Fruit fly (Drosophila melanogaster): ENCODE data around the gene CG10383.

Gene CG10383

DNA sequence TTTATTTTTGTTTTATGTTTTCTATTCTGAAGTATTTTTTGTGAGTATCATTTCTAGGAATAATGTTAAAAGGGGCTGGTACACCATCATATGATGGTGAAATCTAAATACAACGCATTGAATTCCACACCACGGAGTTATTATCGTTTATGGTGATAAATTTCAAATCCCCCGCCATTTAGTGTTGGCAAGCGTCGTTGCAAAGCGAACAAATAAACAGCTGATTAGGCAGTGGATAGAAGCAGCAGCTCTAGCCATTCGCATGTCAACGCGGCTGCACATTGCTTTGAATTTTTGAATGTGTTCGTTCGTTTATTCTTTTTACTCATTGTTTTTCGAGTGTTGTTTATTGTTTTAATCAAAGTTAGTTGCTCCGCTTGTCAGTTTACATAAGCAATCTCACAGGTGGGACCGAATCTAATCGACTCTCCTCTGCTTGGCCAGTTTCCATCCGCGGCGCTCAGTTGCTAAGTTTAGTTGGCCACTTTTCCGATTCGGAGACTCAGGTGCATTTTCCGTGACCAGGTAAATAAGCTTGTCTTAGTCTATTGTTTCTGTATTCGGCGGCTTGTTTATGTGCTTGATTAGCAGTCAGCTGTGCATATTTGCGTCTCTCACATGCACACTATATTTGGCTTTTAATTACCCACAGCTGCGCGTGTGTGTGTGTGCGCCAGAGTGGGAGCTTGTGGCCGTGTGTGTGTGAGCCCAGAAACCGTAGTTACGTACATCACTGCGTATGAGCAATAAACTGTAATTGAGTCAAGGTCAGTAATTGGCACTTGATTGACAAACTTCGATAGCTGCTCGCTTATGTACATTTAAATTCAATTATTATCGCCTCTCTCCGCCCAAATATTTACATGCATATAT is 18.2 kb downstream of the CG10383 start, which contains the start of the genes Mst36Fa and CG31751:
TSS of gene Mst36Fa (minus strand) at position 51 of the 873 bp plus-strand sequence.
TSS of gene CG31751 (plus strand) at position 274 of the 873 bp plus-strand sequence.
- no peak for TF ChIP-seq jim (GFP tag; optimal IDR thresholded peaks at IDR 0.05)
- no peak for TF ChIP-seq Jra (GFP tag; optimal IDR thresholded peaks at IDR 0.05)
- TF ChIP-seq h (GFP tag; optimal IDR thresholded peaks at IDR 0.05), result peak; percentile 66
- no peak for TF ChIP-seq sage (GFP tag; optimal IDR thresholded peaks at IDR 0.05)
- TF ChIP-seq br (GFP tag; optimal IDR thresholded peaks at IDR 0.05), result peak; percentile 56
- TF ChIP-seq Dif (GFP tag; optimal IDR thresholded peaks at IDR 0.05; ENCODE audit: partially characterized antibody), result no peak
- TF ChIP-seq GATAd (GFP tag; optimal IDR thresholded peaks at IDR 0.05), result no peak
- no peak for TF ChIP-seq pan (optimal IDR thresholded peaks at IDR 0.05)
- peak; percentile 14 for TF ChIP-seq Sp1 (GFP tag; optimal IDR thresholded peaks at IDR 0.05)
- peak; percentile 50 for TF ChIP-seq ey (GFP tag; optimal IDR thresholded peaks at IDR 0.05)
- no peak for TF ChIP-seq CG9705 (GFP tag; optimal IDR thresholded peaks at IDR 0.05)
- peak; percentile 92 for TF ChIP-seq Hr83 (GFP tag; optimal IDR thresholded peaks at IDR 0.05; ENCODE audit: poor library complexity, severe bottlenecking)
- TF ChIP-seq rgr (GFP tag; optimal IDR thresholded peaks at IDR 0.05), result peak; percentile 61
- TF ChIP-seq psq (GFP tag; optimal IDR thresholded peaks at IDR 0.05), result peak; percentile 27
- peak; percentile 55 for TF ChIP-seq sv (GFP tag; optimal IDR thresholded peaks at IDR 0.05)
- TF ChIP-seq woc (GFP tag; optimal IDR thresholded peaks at IDR 0.05), result no peak
- peak; percentile 61 for TF ChIP-seq OdsH (GFP tag; optimal IDR thresholded peaks at IDR 0.05)
- TF ChIP-seq Hnf4 (GFP tag; optimal IDR thresholded peaks at IDR 0.05), result peak; percentile 69
- TF ChIP-seq Abd-B (GFP tag; optimal IDR thresholded peaks at IDR 0.05), result no peak
- TF ChIP-seq CG32264 (GFP tag; optimal IDR thresholded peaks at IDR 0.05), result no peak
- peak; percentile 34 for TF ChIP-seq fru (GFP tag; optimal IDR thresholded peaks at IDR 0.05)
- peak in 1 of 2 experiments; percentile 64 for TF ChIP-seq foxo (GFP tag; optimal IDR thresholded peaks at IDR 0.05)
- TF ChIP-seq Dfd (GFP tag; optimal IDR thresholded peaks at IDR 0.05), result no peak
- no peak for TF ChIP-seq dsf (GFP tag; optimal IDR thresholded peaks at IDR 0.05; ENCODE audit: borderline replicate concordance)
- TF ChIP-seq N (GFP tag; optimal IDR thresholded peaks at IDR 0.05), result no peak
- TF ChIP-seq Vsx2 (GFP tag; optimal IDR thresholded peaks at IDR 0.05; ENCODE audit: partially characterized antibody), result no peak
- no peak for TF ChIP-seq lola (GFP tag; optimal IDR thresholded peaks at IDR 0.05)
- no peak for TF ChIP-seq Rel (GFP tag; optimal IDR thresholded peaks at IDR 0.05)
- TF ChIP-seq Rel (tag; optimal IDR thresholded peaks at IDR 0.05), result peak; percentile 29
- TF ChIP-seq dl (GFP tag; optimal IDR thresholded peaks at IDR 0.05; ENCODE audit: insufficient read depth in 1 of 2, partially characterized antibody in 2 of 2), result no peak
- TF ChIP-seq Myc (optimal IDR thresholded peaks at IDR 0.05), result peak; percentile 38
- TF ChIP-seq Hr78 (GFP tag; optimal IDR thresholded peaks at IDR 0.05), result no peak
- no peak for TF ChIP-seq brk (GFP tag; optimal IDR thresholded peaks at IDR 0.05)

- no peak for TF ChIP-seq pan (optimal IDR thresholded peaks at IDR 0.05)
- TF ChIP-seq GATAd (GFP tag; optimal IDR thresholded peaks at IDR 0.05), result no peak
- no peak for TF ChIP-seq Abd-B (GFP tag; optimal IDR thresholded peaks at IDR 0.05)
- no peak for TF ChIP-seq HLH106 (tag; optimal IDR thresholded peaks at IDR 0.05)
- TF ChIP-seq dl (GFP tag; optimal IDR thresholded peaks at IDR 0.05; ENCODE audit: insufficient read depth in 1 of 2, partially characterized antibody in 2 of 2), result no peak
- no peak for TF ChIP-seq CG9705 (GFP tag; optimal IDR thresholded peaks at IDR 0.05)
- TF ChIP-seq dmrt93B (GFP tag; optimal IDR thresholded peaks at IDR 0.05), result no peak
These were observed 20.4 kb downstream of the CG10383 start, which contains the start of gene Mst36Fb for dm6 chr2L:18674994-18675393. Gene Mst36Fb (minus strand): TSS chr2L:18675094.

DNA sequence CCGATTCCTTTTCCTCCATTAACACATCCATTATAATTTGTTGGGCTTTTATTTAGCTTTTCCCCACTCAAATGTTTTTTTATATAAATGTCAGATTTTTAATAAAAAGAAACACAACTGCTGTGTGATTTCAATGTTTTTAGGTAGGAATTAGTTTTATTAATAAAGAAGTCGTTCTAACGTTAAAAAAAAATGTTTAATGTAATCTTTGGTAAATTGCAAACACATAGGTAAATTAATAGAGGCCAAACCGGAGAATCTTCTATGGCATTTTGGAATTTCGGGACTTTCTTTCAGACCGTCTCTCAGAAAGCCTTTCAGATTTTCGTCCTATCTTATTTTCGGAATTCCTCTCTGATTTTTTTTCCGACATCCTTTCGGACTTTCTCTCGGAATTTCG is 22.2 kb downstream of the CG10383 start, which contains the start of gene CG43339:
TSS of gene CG43339 (minus strand) at position 101 of the 400 bp plus-strand sequence.
- no peak for TF ChIP-seq rgr (GFP tag; optimal IDR thresholded peaks at IDR 0.05)
- no peak for TF ChIP-seq usp (GFP tag; optimal IDR thresholded peaks at IDR 0.05)
- no peak for TF ChIP-seq brk (GFP tag; optimal IDR thresholded peaks at IDR 0.05)
- no peak for TF ChIP-seq sv (GFP tag; optimal IDR thresholded peaks at IDR 0.05)
- no peak for TF ChIP-seq psq (GFP tag; optimal IDR thresholded peaks at IDR 0.05)
- TF ChIP-seq Abd-B (GFP tag; optimal IDR thresholded peaks at IDR 0.05), result no peak
- TF ChIP-seq sage (GFP tag; optimal IDR thresholded peaks at IDR 0.05), result no peak
